Fruit fly (Drosophila melanogaster) whole organism, prepupa: Measurements from ENCODE around the gene fy.
A peak's percentile ranks its signal among the peaks of the same experiment; 100 is the strongest.

Experiments
- CG10631 ChIP-seq: fragments of 200-800 bp; sonication (Bioruptor generic); optimal IDR thresholded peaks from 2 replicates; lab custom pipeline; 2016; ENCODE audit warnings: missing biosample characterization, missing genetic modification characterization
- CG10669 ChIP-seq: fragments of 200-800 bp; sonication (Bioruptor generic); optimal IDR thresholded peaks from 3 replicates; lab custom pipeline; 2018; ENCODE audit warnings: missing biosample characterization, mild to moderate bottlenecking, missing genetic modification characterization, moderate library complexity
- CG11294 ChIP-seq: fragments of 200-800 bp; sonication (Bioruptor generic); IDR thresholded peaks from 2 replicates; pipeline ENCODE4 v1.3.6; 2022; ENCODE audit warnings: missing biosample characterization, missing genetic modification characterization
- CG15336 ChIP-seq: fragments of 200-800 bp; sonication (Bioruptor generic); IDR thresholded peaks from 2 replicates; pipeline ENCODE4 v1.3.6; 2022; ENCODE audit warnings: missing biosample characterization, missing genetic modification characterization
- CG1621 ChIP-seq: fragments of 200-800 bp; sonication (Bioruptor generic); optimal IDR thresholded peaks from 3 replicates; lab custom pipeline; 2018; ENCODE audit warnings: missing biosample characterization, mild to moderate bottlenecking, missing genetic modification characterization
- CG16779 ChIP-seq: fragments of 200-800 bp; sonication (Bioruptor generic); optimal IDR thresholded peaks from 3 replicates; lab custom pipeline; 2017; ENCODE audit warnings: missing biosample characterization, mild to moderate bottlenecking, missing genetic modification characterization
- CG3032 ChIP-seq: fragments of 200-800 bp; optimal IDR thresholded peaks from 2 replicates; lab custom pipeline; 2019; ENCODE audit warnings: missing biosample characterization, mild to moderate bottlenecking, missing genetic modification characterization, moderate library complexity
- CG31627 ChIP-seq: fragments of 200-800 bp; sonication (Bioruptor generic); optimal IDR thresholded peaks from 3 replicates; lab custom pipeline; 2016; ENCODE audit warnings: missing biosample characterization, missing genetic modification characterization
- CG32006 ChIP-seq: fragments of 200-800 bp; sonication (Bioruptor generic); optimal IDR thresholded peaks from 3 replicates; lab custom pipeline; 2017; ENCODE audit warnings: missing biosample characterization, mild to moderate bottlenecking, missing genetic modification characterization
- CG34406 ChIP-seq: fragments of 200-800 bp; sonication (Bioruptor generic); optimal IDR thresholded peaks from 3 replicates; lab custom pipeline; 2016; ENCODE audit warnings: missing biosample characterization, missing genetic modification characterization
- CG3919 ChIP-seq: fragments of 200-800 bp; sonication (Bioruptor generic); optimal IDR thresholded peaks from 3 replicates; lab custom pipeline; 2016; ENCODE audit warnings: missing biosample characterization, missing genetic modification characterization
- CG4318 ChIP-seq: fragments of 200-800 bp; sonication (Bioruptor generic); optimal IDR thresholded peaks from 3 replicates; lab custom pipeline; 2017; ENCODE audit warnings: missing biosample characterization, mild to moderate bottlenecking, missing genetic modification characterization
- CG6276 ChIP-seq: fragments of 200-800 bp; sonication (Bioruptor generic); optimal IDR thresholded peaks from 2 replicates; lab custom pipeline; 2017; ENCODE audit warnings: missing biosample characterization, mild to moderate bottlenecking, missing genetic modification characterization
- CG6808 ChIP-seq: fragments of 200-800 bp; sonication (Bioruptor generic); optimal IDR thresholded peaks from 3 replicates; lab custom pipeline; 2017; ENCODE audit warnings: missing biosample characterization, missing genetic modification characterization, mild to moderate bottlenecking, moderate library complexity, missing genetic modification reagents
- CG6854 ChIP-seq: fragments of 200-800 bp; sonication (Bioruptor generic); optimal IDR thresholded peaks from 2 replicates; lab custom pipeline; 2017; ENCODE audit warnings: missing biosample characterization, mild to moderate bottlenecking, missing genetic modification characterization
- CG7368 ChIP-seq: fragments of 200-800 bp; sonication (Bioruptor generic); optimal IDR thresholded peaks from 3 replicates; lab custom pipeline; 2016; ENCODE audit warnings: missing biosample characterization, missing genetic modification characterization
- CG8319 ChIP-seq: fragments of 200-800 bp; sonication (Bioruptor generic); optimal IDR thresholded peaks from 3 replicates; lab custom pipeline; 2016; ENCODE audit warnings: missing biosample characterization, missing genetic modification characterization
- CG8632 ChIP-seq: fragments of 200-800 bp; sonication (Bioruptor generic); optimal IDR thresholded peaks from 3 replicates; lab custom pipeline; 2016; ENCODE audit warnings: missing biosample characterization, missing genetic modification characterization
- CG9139 ChIP-seq: fragments of 200-800 bp; sonication (Bioruptor generic); optimal IDR thresholded peaks from 3 replicates; lab custom pipeline; 2017; ENCODE audit warnings: missing biosample characterization, mild to moderate bottlenecking, missing genetic modification characterization
- Eip75B ChIP-seq: fragments of 200-800 bp; sonication (Bioruptor generic); optimal IDR thresholded peaks from 3 replicates; lab custom pipeline; 2016; ENCODE audit warnings: missing biosample characterization, missing genetic modification characterization
- Eip78C ChIP-seq: fragments of 200-800 bp; sonication (Bioruptor generic); peaks from one replicate; lab custom pipeline; 2016; ENCODE audit warnings: missing biosample characterization, missing genetic modification characterization
- Ets21C ChIP-seq: fragments of 200-800 bp; sonication (Bioruptor generic); optimal IDR thresholded peaks from 3 replicates; lab custom pipeline; 2016; ENCODE audit warnings: missing biosample characterization, missing genetic modification characterization
- Ets96B ChIP-seq: fragments of 200-800 bp; optimal IDR thresholded peaks from 2 replicates; lab custom pipeline; 2019; ENCODE audit warnings: missing biosample characterization, mild to moderate bottlenecking, missing genetic modification characterization, moderate library complexity
- Hr38 ChIP-seq: sonication (Bioruptor generic); optimal IDR thresholded peaks from 2 replicates; lab custom pipeline; 2016; ENCODE audit warnings: missing biosample characterization, missing genetic modification characterization
- Hr39 ChIP-seq: fragments of 200-800 bp; sonication (Bioruptor generic); optimal IDR thresholded peaks from 2 replicates; lab custom pipeline; 2016; ENCODE audit warnings: missing biosample characterization, missing genetic modification characterization
- Hr4 ChIP-seq: fragments of 200-800 bp; sonication (Bioruptor generic); optimal IDR thresholded peaks from 3 replicates; lab custom pipeline; 2016; ENCODE audit warnings: missing biosample characterization, missing genetic modification characterization
- Lpt ChIP-seq: fragments of 200-800 bp; sonication (Bioruptor generic); optimal IDR thresholded peaks from 3 replicates; lab custom pipeline; 2016; ENCODE audit warnings: missing biosample characterization, missing genetic modification characterization
- Met ChIP-seq: fragments of 200-800 bp; sonication (Bioruptor generic); optimal IDR thresholded peaks from 3 replicates; lab custom pipeline; 2016; ENCODE audit warnings: missing biosample characterization, missing genetic modification characterization
- OdsH ChIP-seq: fragments of 200-800 bp; sonication (Bioruptor generic); optimal IDR thresholded peaks from 3 replicates; lab custom pipeline; 2016; ENCODE audit warnings: missing biosample characterization, missing genetic modification characterization
- Smox ChIP-seq: fragments of 200-800 bp; sonication (Bioruptor generic); optimal IDR thresholded peaks from 3 replicates; lab custom pipeline; 2016; ENCODE audit warnings: missing biosample characterization, missing genetic modification characterization
- Sox102F ChIP-seq: fragments of 200-800 bp; sonication (Bioruptor generic); optimal IDR thresholded peaks from 2 replicates; lab custom pipeline; 2016; ENCODE audit warnings: missing biosample characterization, mild to moderate bottlenecking, missing genetic modification characterization
- Sox14 ChIP-seq: fragments of 200-800 bp; sonication (Bioruptor generic); optimal IDR thresholded peaks from 3 replicates; lab custom pipeline; 2016; ENCODE audit warnings: missing biosample characterization, missing genetic modification characterization
- Sox15 ChIP-seq: fragments of 200-800 bp; sonication (Bioruptor generic); optimal IDR thresholded peaks from 3 replicates; lab custom pipeline; 2016; ENCODE audit warnings: missing biosample characterization, missing genetic modification characterization
- achi ChIP-seq: fragments of 200-800 bp; sonication (Bioruptor generic); optimal IDR thresholded peaks from 3 replicates; lab custom pipeline; 2016; ENCODE audit warnings: missing biosample characterization, missing genetic modification characterization
- acj6 ChIP-seq: fragments of 200-800 bp; sonication (Bioruptor generic); optimal IDR thresholded peaks from 3 replicates; lab custom pipeline; 2016; ENCODE audit warnings: missing biosample characterization, missing genetic modification characterization
- cyc ChIP-seq: fragments of 200-800 bp; sonication (Bioruptor generic); optimal IDR thresholded peaks from 3 replicates; lab custom pipeline; 2016; ENCODE audit warnings: missing biosample characterization, missing genetic modification characterization
- dac ChIP-seq: fragments of 200-800 bp; sonication (Bioruptor generic); optimal IDR thresholded peaks from 2 replicates; lab custom pipeline; 2017; ENCODE audit warnings: missing biosample characterization, mild to moderate bottlenecking, missing genetic modification characterization
- dsx ChIP-seq: fragments of 200-800 bp; optimal IDR thresholded peaks from 3 replicates; lab custom pipeline; 2019; ENCODE audit warnings: missing biosample characterization, mild to moderate bottlenecking, missing genetic modification characterization, moderate library complexity; ENCODE audit not compliant: poor library complexity, severe bottlenecking
- eg ChIP-seq: fragments of 200-800 bp; sonication (Bioruptor generic); IDR thresholded peaks from 3 replicates; pipeline ENCODE4 v1.3.6; 2022; ENCODE audit warnings: missing biosample characterization, missing genetic modification characterization
- esn ChIP-seq: fragments of 200-800 bp; sonication (Bioruptor generic); optimal IDR thresholded peaks from 2 replicates; lab custom pipeline; 2016; ENCODE audit warnings: missing biosample characterization, mild to moderate bottlenecking, missing genetic modification characterization, moderate library complexity
- fd85E ChIP-seq: fragments of 200-800 bp; sonication (Bioruptor generic); optimal IDR thresholded peaks from 3 replicates; lab custom pipeline; 2016; ENCODE audit warnings: missing biosample characterization, missing genetic modification characterization
- fkh ChIP-seq: fragments of 200-800 bp; sonication (Bioruptor generic); optimal IDR thresholded peaks from 3 replicates; lab custom pipeline; 2017; ENCODE audit warnings: missing biosample characterization, mild to moderate bottlenecking, missing genetic modification characterization, moderate library complexity
- lz ChIP-seq: fragments of 200-800 bp; sonication (Bioruptor generic); optimal IDR thresholded peaks from 3 replicates; lab custom pipeline; 2016; ENCODE audit warnings: missing biosample characterization, missing genetic modification characterization
- net ChIP-seq: fragments of 200-800 bp; sonication (Bioruptor generic); optimal IDR thresholded peaks from 3 replicates; lab custom pipeline; 2016; ENCODE audit warnings: missing biosample characterization, missing genetic modification characterization
- pdm3 ChIP-seq: fragments of 200-800 bp; sonication (Bioruptor generic); optimal IDR thresholded peaks from 3 replicates; lab custom pipeline; 2016; ENCODE audit warnings: missing biosample characterization, missing genetic modification characterization
- salr ChIP-seq, 2 experiments: fragments of 200-800 bp; sonication (Bioruptor generic); optimal IDR thresholded peaks; 3 replicates each; lab custom pipeline; 2016 to 2018; ENCODE audit warnings: missing biosample characterization in 2 of 2, missing genetic modification characterization in 2 of 2, mild to moderate bottlenecking in 1 of 2
- svp ChIP-seq: fragments of 200-800 bp; sonication (Bioruptor generic); peaks from one replicate; lab custom pipeline; 2016; ENCODE audit warnings: missing biosample characterization, missing genetic modification characterization
- vri ChIP-seq: fragments of 200-800 bp; sonication (Bioruptor generic); optimal IDR thresholded peaks from 3 replicates; lab custom pipeline; 2016; ENCODE audit warnings: missing biosample characterization, mild to moderate bottlenecking, missing genetic modification characterization

The fy gene

DNA sequence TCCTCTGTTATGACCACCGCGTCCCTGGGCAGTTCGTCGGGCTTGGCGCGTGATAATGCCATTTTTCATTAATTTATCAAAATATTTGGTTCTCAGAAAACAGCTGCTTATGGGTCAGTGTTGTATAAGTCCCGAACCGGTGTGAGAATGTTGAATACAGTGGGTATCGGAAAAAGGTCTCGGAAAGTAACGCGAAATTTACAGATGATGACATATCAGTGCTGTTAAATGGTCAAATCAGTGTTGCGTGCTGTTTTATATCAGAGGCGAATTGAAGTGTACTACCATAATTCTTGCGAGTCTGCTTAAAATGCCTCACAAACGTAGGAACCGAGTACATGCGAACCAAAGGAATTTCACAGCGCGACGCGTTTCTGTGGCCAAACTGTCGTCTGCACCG lies 20.4 kb downstream of the fy start, which contains the start of the genes CG13392 and Rcd4 (continued):
- TF ChIP-seq Hr38 (GFP tag; lab: Kevin White, UChicago) (no peak), OdsH (GFP tag; lab: Kevin White, UChicago) (peak; percentile 63), lz (peak; percentile 75), pdm3 (GFP tag; lab: Kevin White, UChicago) (peak; percentile 57), Lpt (peak; percentile 3), CG6808 (GFP tag; lab: Kevin White, UChicago) (peak; percentile 46), salr (GFP tag; optimal IDR thresholded peaks at IDR 0.05; lab: Kevin White, UChicago) (peak; percentile 15 to 36), CG10631 (GFP tag; lab: Kevin White, UChicago) (peak; percentile 62), CG3032 (peak; percentile 47), CG1621 (tag; lab: Kevin White, UChicago) (peak; percentile 70), fd85E (GFP tag; lab: Kevin White, UChicago) (peak; percentile 21), dac (GFP tag; lab: Kevin White, UChicago) (no peak), net (peak; percentile 52), CG32006 (GFP tag; lab: Kevin White, UChicago) (peak; percentile 41), CG3919 (GFP tag; lab: Kevin White, UChicago) (peak; percentile 79), fkh (GFP tag; lab: Kevin White, UChicago) (no peak), CG7368 (GFP tag; lab: Kevin White, UChicago) (peak; percentile 59), CG6276 (GFP tag; lab: Kevin White, UChicago) (no peak), dsx (GFP tag; lab: Kevin White, UChicago) (peak; percentile 30), CG4318 (no peak), Hr39 (GFP tag; lab: Kevin White, UChicago) (peak; percentile 66), Smox (GFP tag; lab: Kevin White, UChicago) (peak; percentile 49), Sox14 (GFP tag; lab: Kevin White, UChicago) (peak; percentile 62), CG15336 (GFP tag; lab: Robert Waterston, UW) (no peak)

DNA sequence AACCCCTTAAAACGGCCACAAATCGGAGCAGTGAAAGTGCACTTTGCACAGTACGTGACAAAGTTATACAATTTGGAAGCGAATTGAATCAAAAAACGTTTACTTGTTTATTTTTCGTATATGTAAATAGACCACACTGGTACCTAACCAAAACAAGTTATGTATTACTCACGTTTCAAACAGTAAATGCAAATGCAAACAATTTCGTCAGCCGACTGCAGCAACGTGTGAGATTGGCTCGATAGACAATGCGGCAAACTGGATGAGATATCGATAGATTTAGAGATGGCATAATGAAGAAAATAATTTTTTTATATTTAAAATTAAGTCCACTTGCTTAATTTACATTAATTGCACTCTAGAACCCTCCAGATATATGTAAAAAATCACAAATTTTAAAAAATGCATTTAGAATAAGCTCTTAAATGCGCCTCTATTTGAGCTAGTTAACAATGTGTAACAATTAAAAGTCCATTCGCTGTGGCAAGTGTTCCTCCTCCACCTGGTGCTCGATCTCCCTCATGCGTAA lies 21.5 kb downstream of the fy start, which contains the start of gene AlaRS:
Gene AlaRS, minus strand, starts transcription at position 257 of the 529 bp plus-strand sequence.
- TF ChIP-seq CG31627 (GFP tag; lab: Kevin White, UChicago) (peak; percentile 19), lz (peak; percentile 38), esn (GFP tag; lab: Kevin White, UChicago) (peak; percentile 63), Sox15 (peak; percentile 12), CG6276 (GFP tag; lab: Kevin White, UChicago) (no peak), CG16779 (no peak), CG34406 (GFP tag; lab: Kevin White, UChicago) (peak; percentile 29), Hr4 (GFP tag; lab: Kevin White, UChicago) (peak; percentile 48), CG10631 (GFP tag; lab: Kevin White, UChicago) (peak; percentile 32), Met (GFP tag; lab: Kevin White, UChicago) (peak; percentile 52), svp (peak; percentile 69), Eip75B (peak; percentile 38), net (peak; percentile 32), CG6854 (GFP tag; lab: Kevin White, UChicago) (peak; percentile 5), CG8319 (GFP tag; lab: Kevin White, UChicago) (no peak), pdm3 (GFP tag; lab: Kevin White, UChicago) (peak; percentile 42), CG9139 (GFP tag; lab: Kevin White, UChicago) (peak; percentile 6), acj6 (GFP tag; lab: Kevin White, UChicago) (peak; percentile 37), CG4318 (no peak), Eip78C (peak; percentile 79), Ets21C (GFP tag; lab: Kevin White, UChicago) (no peak), achi (peak; percentile 39), Lpt (no peak), Sox102F (GFP tag; lab: Kevin White, UChicago) (peak; percentile 52), Sox14 (GFP tag; lab: Kevin White, UChicago) (peak; percentile 45), CG11294 (no peak), CG8632 (GFP tag; lab: Kevin White, UChicago) (peak; percentile 2), CG10669 (GFP tag; lab: Kevin White, UChicago) (no peak), salr (GFP tag; optimal IDR thresholded peaks at IDR 0.05; lab: Kevin White, UChicago) (peak in 1 of 2 experiments; percentile 19), eg (GFP tag; lab: Robert Waterston, UW) (0 out of 3 replicates have a peak, but pooled peaks have one; percentile 48), Hr39 (GFP tag; lab: Kevin White, UChicago) (peak; percentile 32), cyc (peak; percentile 29), Ets96B (peak; percentile 1), OdsH (GFP tag; lab: Kevin White, UChicago) (peak; percentile 59), CG3032 (peak; percentile 8), fd85E (GFP tag; lab: Kevin White, UChicago) (peak; percentile 9), Smox (GFP tag; lab: Kevin White, UChicago) (peak; percentile 64), vri (peak; percentile 71)
